Worm (Caenorhabditis elegans) whole organism, mixed stage, embryonic: ENCODE measurements around the gene srw-109.

Source experiments
- M03D4.4 ChIP-seq: sonication (generic microtip); optimal IDR thresholded peaks from 2 replicates; lab custom pipeline; 2017; ENCODE audit warnings: mild to moderate bottlenecking, missing genetic modification characterization, missing compliant biosample characterization
- bed-3 ChIP-seq: fragments of 200-800 bp; sonication (Bioruptor generic); optimal IDR thresholded peaks from 3 replicates; lab custom pipeline; 2018; ENCODE audit warnings: mild to moderate bottlenecking, missing genetic modification characterization, moderate library complexity, missing compliant biosample characterization
- blmp-1 ChIP-seq: fragments of 150-350 bp; optimal IDR thresholded peaks from 2 replicates; lab custom pipeline; 2014; ENCODE audit warnings: missing biosample characterization, missing genetic modification characterization
- ceh-39 ChIP-seq: fragments of 150-350 bp; optimal IDR thresholded peaks from 2 replicates; lab custom pipeline; 2014; ENCODE audit warnings: missing biosample characterization, missing genetic modification characterization
- ceh-83 ChIP-seq: fragments of 200-800 bp; sonication (Bioruptor generic); optimal IDR thresholded peaks from 2 replicates; lab custom pipeline; 2018; ENCODE audit warnings: mild to moderate bottlenecking, missing genetic modification characterization, missing compliant biosample characterization
- cnd-1 ChIP-seq: fragments of 200-800 bp; sonication (Bioruptor generic); optimal IDR thresholded peaks from 2 replicates; lab custom pipeline; 2018; ENCODE audit warnings: mild to moderate bottlenecking, missing genetic modification characterization, missing compliant biosample characterization
- drap-1 ChIP-seq: fragments of 200-800 bp; sonication (Bioruptor generic); optimal IDR thresholded peaks from 3 replicates; lab custom pipeline; 2018; ENCODE audit warnings: mild to moderate bottlenecking, missing genetic modification characterization, missing compliant biosample characterization
- elt-1 ChIP-seq: sonication (generic microtip); optimal IDR thresholded peaks from 2 replicates; lab custom pipeline; 2017; ENCODE audit warnings: missing genetic modification characterization, mild to moderate bottlenecking, missing compliant biosample characterization, antibody characterized with exemption, moderate library complexity, borderline replicate concordance; ENCODE audit not compliant: insufficient read depth
- elt-3 ChIP-seq: fragments of 150-350 bp; optimal IDR thresholded peaks from 2 replicates; lab custom pipeline; 2014; ENCODE audit warnings: missing biosample characterization, missing genetic modification characterization
- flh-1 ChIP-seq: fragments of 200-800 bp; sonication (Bioruptor generic); optimal IDR thresholded peaks from 2 replicates; lab custom pipeline; 2018; ENCODE audit warnings: mild to moderate bottlenecking, missing genetic modification characterization, moderate library complexity, missing compliant biosample characterization
- ham-2 ChIP-seq: fragments of 200-800 bp; sonication (Bioruptor generic); optimal IDR thresholded peaks from 2 replicates; lab custom pipeline; 2018; ENCODE audit warnings: mild to moderate bottlenecking, missing genetic modification characterization, missing compliant biosample characterization
- hlh-1 ChIP-seq: fragments of 150-350 bp; optimal IDR thresholded peaks from 2 replicates; lab custom pipeline; 2014; ENCODE audit warnings: missing biosample characterization, missing genetic modification reagents, missing genetic modification characterization
- lin-13 ChIP-seq: fragments of 150-350 bp; optimal IDR thresholded peaks from 2 replicates; lab custom pipeline; 2014; ENCODE audit warnings: missing biosample characterization, missing genetic modification characterization
- lin-32 ChIP-seq: fragments of 200-800 bp; sonication (Bioruptor generic); optimal IDR thresholded peaks from 2 replicates; lab custom pipeline; 2018; ENCODE audit warnings: mild to moderate bottlenecking, missing genetic modification characterization, missing compliant biosample characterization
- mab-5 ChIP-seq: fragments of 150-350 bp; optimal IDR thresholded peaks from 2 replicates; lab custom pipeline; 2014; ENCODE audit warnings: missing biosample characterization, missing genetic modification characterization
- mep-1 ChIP-seq: fragments of 150-350 bp; optimal IDR thresholded peaks from 2 replicates; lab custom pipeline; 2017; ENCODE audit warnings: missing biosample characterization, missing genetic modification reagents, missing genetic modification characterization, inconsistent platforms
- mls-2 ChIP-seq: sonication (generic microtip); optimal IDR thresholded peaks from 2 replicates; lab custom pipeline; 2016; ENCODE audit warnings: mild to moderate bottlenecking, missing genetic modification characterization, moderate library complexity, missing compliant biosample characterization
- nhr-2 ChIP-seq: fragments of 150-350 bp; optimal IDR thresholded peaks from 2 replicates; lab custom pipeline; 2014; ENCODE audit warnings: missing biosample characterization, missing genetic modification characterization
- nhr-237 ChIP-seq: fragments of 150-350 bp; optimal IDR thresholded peaks from 2 replicates; lab custom pipeline; 2014; ENCODE audit warnings: missing biosample characterization, missing genetic modification characterization
- nhr-28 ChIP-seq: fragments of 150-350 bp; optimal IDR thresholded peaks from 2 replicates; lab custom pipeline; 2014; ENCODE audit warnings: missing biosample characterization, missing genetic modification characterization
- nhr-76 ChIP-seq: sonication (generic microtip); optimal IDR thresholded peaks from 2 replicates; lab custom pipeline; 2017; ENCODE audit warnings: missing biosample characterization, missing genetic modification characterization
- pha-4 ChIP-seq: fragments of 150-350 bp; optimal IDR thresholded peaks from 2 replicates; lab custom pipeline; 2018; ENCODE audit warnings: missing biosample characterization, missing genetic modification reagents, missing genetic modification characterization
- sem-2 ChIP-seq: fragments of 200-800 bp; sonication (Bioruptor generic); optimal IDR thresholded peaks from 2 replicates; lab custom pipeline; 2018; ENCODE audit warnings: mild to moderate bottlenecking, missing genetic modification characterization, missing compliant biosample characterization
- snpc-4 ChIP-seq: fragments of 150-350 bp; optimal IDR thresholded peaks from 2 replicates; lab custom pipeline; 2014; ENCODE audit warnings: missing biosample characterization, missing genetic modification characterization
- sptf-1 ChIP-seq: sonication (generic microtip); optimal IDR thresholded peaks from 2 replicates; lab custom pipeline; 2017; ENCODE audit warnings: mild to moderate bottlenecking, missing genetic modification characterization, moderate library complexity, missing compliant biosample characterization
- tbx-8 ChIP-seq: fragments of 200-800 bp; sonication (Bioruptor generic); optimal IDR thresholded peaks from 2 replicates; lab custom pipeline; 2018; ENCODE audit warnings: mild to moderate bottlenecking, missing genetic modification characterization, moderate library complexity, missing compliant biosample characterization
- unc-120 ChIP-seq: sonication (generic microtip); optimal IDR thresholded peaks from 2 replicates; lab custom pipeline; 2017; ENCODE audit warnings: missing genetic modification characterization, missing compliant biosample characterization; ENCODE audit not compliant: poor library complexity, severe bottlenecking
- unc-39 ChIP-seq: fragments of 150-350 bp; optimal IDR thresholded peaks from 2 replicates; lab custom pipeline; 2014; ENCODE audit warnings: missing biosample characterization, missing genetic modification characterization
- unc-62 ChIP-seq: fragments of 150-350 bp; optimal IDR thresholded peaks from 2 replicates; lab custom pipeline; 2014; ENCODE audit warnings: missing biosample characterization, missing genetic modification reagents, missing genetic modification characterization
- zip-8 ChIP-seq: fragments of 150-350 bp; optimal IDR thresholded peaks from 2 replicates; lab custom pipeline; 2014; ENCODE audit warnings: missing biosample characterization, missing genetic modification characterization
- ztf-11 ChIP-seq: fragments of 150-350 bp; optimal IDR thresholded peaks from 2 replicates; lab custom pipeline; 2014; ENCODE audit warnings: missing biosample characterization, missing genetic modification characterization

Gene srw-109

ce11 chrV:604105-604504, 4.6 kb downstream of the srw-109 start, which contains the start of gene srlf-37:
Gene srlf-37, minus strand, starts transcription at chrV:604205.
- no peak for TF ChIP-seq nhr-76 (tag; lab: Kevin White, UChicago)
- TF ChIP-seq nhr-237 (tag; lab: Kevin White, UChicago), result no peak
- no peak for TF ChIP-seq cnd-1 (tag; lab: Kevin White, UChicago)
- TF ChIP-seq lin-13 (tag; lab: Kevin White, UChicago), result no peak
- TF ChIP-seq flh-1 (GFP tag; lab: Kevin White, UChicago), result no peak
- TF ChIP-seq zip-8 (tag; lab: Kevin White, UChicago), result no peak
- no peak for TF ChIP-seq elt-1 (tag; lab: Kevin White, UChicago)
- no peak for TF ChIP-seq unc-120 (tag; lab: Kevin White, UChicago)
- TF ChIP-seq sptf-1 (tag; lab: Kevin White, UChicago), result no peak
- TF ChIP-seq, all 35 proteins: peak for 0

DNA sequence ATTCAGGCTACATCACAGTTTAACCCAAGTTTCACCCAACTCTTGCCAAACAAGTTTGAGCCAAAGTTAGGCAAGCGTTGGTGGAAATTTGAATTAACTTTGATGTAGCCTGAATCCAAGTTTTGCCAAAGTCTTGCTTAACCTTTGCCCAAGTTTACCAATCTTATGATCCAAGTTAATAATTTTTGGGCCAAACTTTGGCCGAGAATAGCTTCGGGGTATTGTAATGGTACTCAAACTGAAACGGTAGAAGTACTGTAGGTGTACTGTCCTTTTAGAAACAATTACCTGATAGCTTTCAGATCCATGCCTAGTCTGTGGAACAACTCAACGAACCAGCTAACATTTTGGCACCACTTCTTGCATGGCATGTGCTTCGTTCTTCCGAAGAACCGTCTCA, 8.5 kb downstream of the srw-109 start, which contains the start of gene nhr-251:
TSS of gene nhr-251 (plus strand) at position 301 of the 400 bp plus-strand sequence.
- TF ChIP-seq tbx-8 (GFP tag; lab: Kevin White, UChicago) (no peak), unc-39 (tag; lab: Kevin White, UChicago) (no peak), lin-32 (GFP tag; lab: Kevin White, UChicago) (no peak), snpc-4 (no peak), elt-3 (tag; lab: Kevin White, UChicago) (no peak), mls-2 (tag; lab: Kevin White, UChicago) (no peak), elt-1 (tag; lab: Kevin White, UChicago) (no peak), flh-1 (GFP tag; lab: Kevin White, UChicago) (no peak), ceh-39 (tag; lab: Kevin White, UChicago) (no peak), unc-120 (tag; lab: Kevin White, UChicago) (no peak), ceh-83 (GFP tag; lab: Kevin White, UChicago) (no peak), ham-2 (GFP tag; lab: Kevin White, UChicago) (no peak), nhr-237 (tag; lab: Kevin White, UChicago) (no peak), unc-62 (GFP tag; lab: Kevin White, UChicago) (no peak), cnd-1 (tag; lab: Kevin White, UChicago) (no peak), pha-4 (tag; lab: Kevin White, UChicago) (no peak)

DNA sequence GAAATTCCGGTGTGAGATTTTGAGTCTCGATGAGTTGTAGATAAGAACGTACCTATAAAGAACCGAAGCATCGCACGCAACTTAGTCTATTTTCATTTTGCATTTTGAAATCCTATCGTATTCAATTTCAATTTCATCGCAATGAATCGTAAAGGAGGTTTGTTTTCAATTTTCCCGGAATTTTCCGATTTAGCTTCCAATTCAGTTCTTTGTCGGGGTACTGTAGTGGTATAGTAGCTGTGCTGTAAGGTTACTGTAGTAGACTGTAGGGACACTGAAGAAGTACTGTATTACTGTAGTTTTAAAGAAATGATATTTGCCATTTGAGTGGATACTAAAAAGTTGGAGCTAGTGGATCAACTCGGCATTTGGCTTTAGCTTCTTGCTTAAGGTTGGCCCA, 9.0 kb downstream of the srw-109 start:
- TF ChIP-seq sptf-1 (tag; lab: Kevin White, UChicago), result no peak
- no peak for TF ChIP-seq nhr-237 (tag; lab: Kevin White, UChicago)
- TF ChIP-seq ztf-11 (tag; lab: Kevin White, UChicago), result no peak
- no peak for TF ChIP-seq unc-62 (GFP tag; lab: Kevin White, UChicago)
- TF ChIP-seq nhr-76 (tag; lab: Kevin White, UChicago), result no peak
- no peak for TF ChIP-seq snpc-4
- TF ChIP-seq ham-2 (GFP tag; lab: Kevin White, UChicago), result no peak
- no peak for TF ChIP-seq elt-1 (tag; lab: Kevin White, UChicago)

- TF ChIP-seq mab-5 (tag; lab: Kevin White, UChicago) (no peak), flh-1 (GFP tag; lab: Kevin White, UChicago) (no peak), nhr-2 (no peak), unc-39 (tag; lab: Kevin White, UChicago) (no peak), sem-2 (GFP tag; lab: Kevin White, UChicago) (no peak), blmp-1 (no peak), elt-3 (tag; lab: Kevin White, UChicago) (no peak), ham-2 (GFP tag; lab: Kevin White, UChicago) (no peak), nhr-237 (tag; lab: Kevin White, UChicago) (no peak), zip-8 (tag; lab: Kevin White, UChicago) (no peak), hlh-1 (tag; lab: Kevin White, UChicago) (no peak)
Measured at ce11 chrV:598626-599025, 10.1 kb downstream of the srw-109 start.

- no peak for TF ChIP-seq elt-3 (tag; lab: Kevin White, UChicago)
- TF ChIP-seq unc-39 (tag; lab: Kevin White, UChicago), result no peak
- TF ChIP-seq unc-62 (GFP tag; lab: Kevin White, UChicago), result no peak
- TF ChIP-seq elt-1 (tag; lab: Kevin White, UChicago), result no peak
- TF ChIP-seq hlh-1 (tag; lab: Kevin White, UChicago), result no peak
- TF ChIP-seq nhr-28, result no peak
- no peak for TF ChIP-seq mep-1 (tag; lab: Kevin White, UChicago)
- TF ChIP-seq drap-1 (GFP tag; lab: Kevin White, UChicago), result no peak
- TF ChIP-seq M03D4.4 (tag; lab: Kevin White, UChicago), result no peak
- TF ChIP-seq nhr-76 (tag; lab: Kevin White, UChicago), result no peak
- TF ChIP-seq snpc-4, result no peak
- TF ChIP-seq lin-32 (GFP tag; lab: Kevin White, UChicago), result no peak
- no peak for TF ChIP-seq bed-3
- no peak for TF ChIP-seq flh-1 (GFP tag; lab: Kevin White, UChicago)
- TF ChIP-seq unc-120 (tag; lab: Kevin White, UChicago), result no peak
- no peak for TF ChIP-seq cnd-1 (tag; lab: Kevin White, UChicago)
- no peak for TF ChIP-seq ceh-39 (tag; lab: Kevin White, UChicago)
- TF ChIP-seq, all 35 proteins: peak for 0
Measured at ce11 chrV:597823-598222, 10.9 kb downstream of the srw-109 start.
